Worm (Caenorhabditis elegans) whole organism, L1 larva: ENCODE data around the gene kcc-1.

ENCODE experiments used
- C04F5.9 ChIP-seq: sonication (generic microtip); optimal IDR thresholded peaks from 2 replicates; lab custom pipeline; 2016; ENCODE audit warnings: missing genetic modification characterization, missing compliant biosample characterization
- C16A3.4 ChIP-seq: fragments of 150-350 bp; optimal IDR thresholded peaks from 2 replicates; lab custom pipeline; 2014; ENCODE audit warnings: missing biosample characterization, missing genetic modification characterization
- C34B4.2 ChIP-seq: sonication (generic microtip); optimal IDR thresholded peaks from 2 replicates; lab custom pipeline; 2017; ENCODE audit warnings: mild to moderate bottlenecking, missing genetic modification characterization, missing compliant biosample characterization
- Y116A8C.19 ChIP-seq: sonication (generic microtip); optimal IDR thresholded peaks from 2 replicates; lab custom pipeline; 2016; ENCODE audit warnings: missing compliant biosample characterization, missing genetic modification characterization, borderline replicate concordance
- blmp-1 ChIP-seq: fragments of 150-350 bp; optimal IDR thresholded peaks from 2 replicates; lab custom pipeline; 2014; ENCODE audit warnings: missing biosample characterization, missing genetic modification characterization
- ceh-63 ChIP-seq: fragments of 200-800 bp; sonication (Bioruptor generic); optimal IDR thresholded peaks from 2 replicates; lab custom pipeline; 2018; ENCODE audit warnings: mild to moderate bottlenecking, missing genetic modification characterization, missing compliant biosample characterization
- ceh-8 ChIP-seq: fragments of 200-800 bp; sonication (Bioruptor generic); optimal IDR thresholded peaks from 2 replicates; lab custom pipeline; 2018; ENCODE audit warnings: mild to moderate bottlenecking, missing genetic modification characterization, moderate library complexity, missing compliant biosample characterization
- ceh-82 ChIP-seq, 3 experiments: fragments of 150-350 bp in 1 of 3; sonication (generic microtip) in 2 of 3; optimal IDR thresholded peaks; 2 replicates each; lab custom pipeline; 2014 to 2017; ENCODE audit warnings: missing biosample characterization in 3 of 3, missing genetic modification characterization in 3 of 3
- ceh-90 ChIP-seq: sonication (generic microtip); optimal IDR thresholded peaks from 2 replicates; lab custom pipeline; 2016; ENCODE audit warnings: missing genetic modification characterization, missing compliant biosample characterization
- ces-1 ChIP-seq: fragments of 150-350 bp; optimal IDR thresholded peaks from 2 replicates; lab custom pipeline; 2014; ENCODE audit warnings: missing biosample characterization, missing genetic modification reagents, missing genetic modification characterization
- efl-3 ChIP-seq: fragments of 200-800 bp; sonication (Bioruptor generic); optimal IDR thresholded peaks from 2 replicates; lab custom pipeline; 2018; ENCODE audit warnings: mild to moderate bottlenecking, missing genetic modification characterization, missing compliant biosample characterization
- elt-2 ChIP-seq: sonication (generic microtip); optimal IDR thresholded peaks from 2 replicates; lab custom pipeline; 2016; ENCODE audit warnings: missing genetic modification characterization, mild to moderate bottlenecking, inconsistent platforms, missing compliant biosample characterization, missing genetic modification reagents
- ets-5 ChIP-seq: fragments of 200-800 bp; sonication (Bioruptor generic); IDR thresholded peaks from 2 replicates; pipeline ENCODE4 v1.3.6; 2022; ENCODE audit warnings: missing genetic modification characterization, missing compliant biosample characterization
- fkh-4 ChIP-seq: sonication (generic microtip); optimal IDR thresholded peaks from 2 replicates; lab custom pipeline; 2016; ENCODE audit warnings: missing compliant biosample characterization, missing genetic modification characterization, borderline replicate concordance
- fkh-8 ChIP-seq: sonication (generic microtip); optimal IDR thresholded peaks from 2 replicates; lab custom pipeline; 2016; ENCODE audit warnings: mild to moderate bottlenecking, missing genetic modification characterization, missing compliant biosample characterization
- fos-1 ChIP-seq: fragments of 150-350 bp; optimal IDR thresholded peaks from 2 replicates; lab custom pipeline; 2014; ENCODE audit warnings: missing biosample characterization, missing genetic modification characterization
- hlh-4 ChIP-seq: sonication (generic microtip); optimal IDR thresholded peaks from 2 replicates; lab custom pipeline; 2016; ENCODE audit warnings: mild to moderate bottlenecking, missing genetic modification characterization, missing compliant biosample characterization
- hpl-2 ChIP-seq: fragments of 150-350 bp; optimal IDR thresholded peaks from 2 replicates; lab custom pipeline; 2014; ENCODE audit warnings: missing biosample characterization, missing genetic modification reagents, missing genetic modification characterization
- irx-1 ChIP-seq: sonication (generic microtip); optimal IDR thresholded peaks from 2 replicates; lab custom pipeline; 2016; ENCODE audit warnings: missing genetic modification characterization, missing compliant biosample characterization
- lin-14 ChIP-seq: fragments of 200-800 bp; sonication (Bioruptor generic); optimal IDR thresholded peaks from 2 replicates; lab custom pipeline; 2018; ENCODE audit warnings: mild to moderate bottlenecking, missing genetic modification characterization, moderate library complexity, missing compliant biosample characterization
- lin-15B ChIP-seq: fragments of 150-350 bp; sonication (generic microtip); optimal IDR thresholded peaks from 3 replicates; lab custom pipeline; 2014; ENCODE audit warnings: missing biosample characterization, missing genetic modification characterization
- lin-35 ChIP-seq, 2 experiments: fragments of 150-350 bp; optimal IDR thresholded peaks; 2 replicates each; lab custom pipeline; 2014; ENCODE audit warnings: missing biosample characterization in 2 of 2, missing genetic modification characterization in 2 of 2, missing genetic modification reagents in 2 of 2
- lin-39 ChIP-seq: fragments of 150-350 bp; optimal IDR thresholded peaks from 2 replicates; lab custom pipeline; 2014; ENCODE audit warnings: missing biosample characterization, missing genetic modification reagents, missing genetic modification characterization
- mab-9 ChIP-seq: fragments of 200-800 bp; sonication (Bioruptor generic); IDR thresholded peaks from 2 replicates; pipeline ENCODE4 v1.3.6; 2022; ENCODE audit warnings: missing genetic modification reagents, missing genetic modification characterization, missing compliant biosample characterization
- mdl-1 ChIP-seq, 2 experiments: fragments of 150-350 bp; optimal IDR thresholded peaks; 2 replicates each; lab custom pipeline; 2014 to 2017; ENCODE audit warnings: missing biosample characterization in 2 of 2, missing genetic modification characterization in 2 of 2, inconsistent platforms in 1 of 2
- mep-1 ChIP-seq: fragments of 150-350 bp; optimal IDR thresholded peaks from 2 replicates; lab custom pipeline; 2014; ENCODE audit warnings: missing biosample characterization, missing genetic modification characterization
- nhr-11 ChIP-seq: fragments of 150-350 bp; optimal IDR thresholded peaks from 2 replicates; lab custom pipeline; 2014; ENCODE audit warnings: missing biosample characterization, missing genetic modification characterization
- nhr-19 ChIP-seq: fragments of 200-800 bp; sonication (Bioruptor generic); conservative IDR thresholded peaks from 2 replicates; pipeline ENCODE4 v1.3.6; 2022; ENCODE audit warnings: missing genetic modification characterization, missing compliant biosample characterization
- nhr-20 ChIP-seq: sonication (generic microtip); optimal IDR thresholded peaks from 2 replicates; lab custom pipeline; 2016; ENCODE audit warnings: mild to moderate bottlenecking, missing genetic modification characterization, missing compliant biosample characterization
- nhr-237 ChIP-seq: fragments of 150-350 bp; optimal IDR thresholded peaks from 2 replicates; lab custom pipeline; 2014; ENCODE audit warnings: missing biosample characterization, missing genetic modification characterization
- nhr-28 ChIP-seq: fragments of 150-350 bp; optimal IDR thresholded peaks from 2 replicates; lab custom pipeline; 2014; ENCODE audit warnings: missing biosample characterization, missing genetic modification characterization
- nhr-47 ChIP-seq: sonication (generic microtip); optimal IDR thresholded peaks from 2 replicates; lab custom pipeline; 2016; ENCODE audit warnings: mild to moderate bottlenecking, missing genetic modification characterization, moderate library complexity, missing compliant biosample characterization
- nhr-76 ChIP-seq: sonication (generic microtip); optimal IDR thresholded peaks from 2 replicates; lab custom pipeline; 2017; ENCODE audit warnings: missing biosample characterization, missing genetic modification characterization
- nhr-77 ChIP-seq: fragments of 150-350 bp; optimal IDR thresholded peaks from 2 replicates; lab custom pipeline; 2014; ENCODE audit warnings: missing biosample characterization, missing genetic modification characterization
- nhr-84 ChIP-seq: sonication (generic microtip); optimal IDR thresholded peaks from 2 replicates; lab custom pipeline; 2017; ENCODE audit warnings: missing biosample characterization, missing genetic modification characterization
- nhr-85 ChIP-seq: sonication (generic microtip); peaks from one replicate; lab custom pipeline; 2016; ENCODE audit warnings: missing genetic modification characterization, inconsistent platforms, missing compliant biosample characterization
- nhr-90 ChIP-seq: sonication (generic microtip); optimal IDR thresholded peaks from 2 replicates; lab custom pipeline; 2016; ENCODE audit warnings: mild to moderate bottlenecking, missing genetic modification characterization, missing compliant biosample characterization; ENCODE audit not compliant: poor library complexity
- skn-1 ChIP-seq: fragments of 150-350 bp; optimal IDR thresholded peaks from 2 replicates; lab custom pipeline; 2014; ENCODE audit warnings: missing biosample characterization, missing genetic modification characterization
- snpc-4 ChIP-seq: fragments of 150-350 bp; optimal IDR thresholded peaks from 2 replicates; lab custom pipeline; 2014; ENCODE audit warnings: missing biosample characterization, missing genetic modification characterization
- sox-4 ChIP-seq: sonication (generic microtip); optimal IDR thresholded peaks from 2 replicates; lab custom pipeline; 2016; ENCODE audit warnings: missing genetic modification characterization, missing compliant biosample characterization
- sptf-1 ChIP-seq: fragments of 150-350 bp; optimal IDR thresholded peaks from 2 replicates; lab custom pipeline; 2014; ENCODE audit warnings: missing biosample characterization, missing genetic modification characterization
- sup-37 ChIP-seq: fragments of 200-800 bp; sonication (Bioruptor generic); optimal IDR thresholded peaks from 2 replicates; lab custom pipeline; 2018; ENCODE audit warnings: mild to moderate bottlenecking, missing genetic modification characterization, missing compliant biosample characterization
- swsn-7 ChIP-seq: sonication (generic microtip); optimal IDR thresholded peaks from 2 replicates; lab custom pipeline; 2016; ENCODE audit warnings: missing genetic modification characterization, missing compliant biosample characterization
- tlp-1 ChIP-seq: fragments of 150-350 bp; optimal IDR thresholded peaks from 2 replicates; lab custom pipeline; 2014; ENCODE audit warnings: missing biosample characterization, missing genetic modification characterization
- unc-130 ChIP-seq: fragments of 150-350 bp; optimal IDR thresholded peaks from 2 replicates; lab custom pipeline; 2017; ENCODE audit warnings: missing biosample characterization, missing genetic modification characterization, inconsistent platforms
- unc-62 ChIP-seq: fragments of 150-350 bp; optimal IDR thresholded peaks from 2 replicates; lab custom pipeline; 2014; ENCODE audit warnings: missing biosample characterization, missing genetic modification reagents, missing genetic modification characterization
- unc-98 ChIP-seq: fragments of 200-800 bp; sonication (Bioruptor generic); IDR thresholded peaks from 2 replicates; pipeline ENCODE4 v1.3.6; 2022; ENCODE audit warnings: missing genetic modification characterization, missing compliant biosample characterization
- vab-15 ChIP-seq: sonication (generic microtip); optimal IDR thresholded peaks from 2 replicates; lab custom pipeline; 2017; ENCODE audit warnings: missing genotype, mild to moderate bottlenecking, missing genetic modification characterization, missing compliant biosample characterization
- zag-1 ChIP-seq: fragments of 150-350 bp; optimal IDR thresholded peaks from 2 replicates; lab custom pipeline; 2014; ENCODE audit warnings: missing biosample characterization, missing genetic modification characterization
- zip-4 ChIP-seq: fragments of 200-800 bp; sonication (Bioruptor generic); optimal IDR thresholded peaks from 2 replicates; lab custom pipeline; 2018; ENCODE audit warnings: mild to moderate bottlenecking, missing genetic modification characterization, moderate library complexity, missing compliant biosample characterization
- ztf-11 ChIP-seq, 2 experiments: sonication (generic microtip); optimal IDR thresholded peaks; 2 replicates each; lab custom pipeline; 2016 to 2017; ENCODE audit warnings: missing genetic modification characterization in 2 of 2, missing biosample characterization in 1 of 2, missing compliant biosample characterization in 1 of 2

kcc-1 gene

ce11 chrIV:7234623-7235022, 28.6 kb downstream of the kcc-1 start:
- no peak for TF ChIP-seq irx-1 (tag; lab: Kevin White, UChicago)
- peak; percentile 16 for TF ChIP-seq nhr-85 (tag; lab: Kevin White, UChicago)
- TF ChIP-seq, all 84 proteins: peak for 1

- no peak for TF ChIP-seq hpl-2 (GFP tag; lab: Kevin White, UChicago)
- TF ChIP-seq blmp-1 = peak; percentile 56
- no peak for TF ChIP-seq nhr-237 (tag; lab: Kevin White, UChicago)
- peak; percentile 55 for TF ChIP-seq nhr-77 (tag; lab: Kevin White, UChicago)
- TF ChIP-seq lin-14 (GFP tag; lab: Kevin White, UChicago) = peak; percentile 90
- peak; percentile 73 for TF ChIP-seq nhr-85 (tag; lab: Kevin White, UChicago)
- no peak for TF ChIP-seq lin-15B
- no peak for TF ChIP-seq ztf-11 (tag; optimal IDR thresholded peaks at IDR 0.05; lab: Kevin White, UChicago)
- TF ChIP-seq ceh-8 (GFP tag; lab: Kevin White, UChicago) = no peak
- TF ChIP-seq swsn-7 (tag; lab: Kevin White, UChicago) = peak; percentile 46
- peak; percentile 85 for TF ChIP-seq elt-2 (tag; lab: Kevin White, UChicago)
- no peak for TF ChIP-seq sup-37 (GFP tag; lab: Kevin White, UChicago)
- peak; percentile 55 for TF ChIP-seq mep-1 (tag; lab: Kevin White, UChicago)
- peak; percentile 75 for TF ChIP-seq fkh-8 (tag; lab: Kevin White, UChicago)
- no peak for TF ChIP-seq C04F5.9 (tag; lab: Kevin White, UChicago)
- no peak for TF ChIP-seq ets-5 (GFP tag; lab: Robert Waterston, UW)
- TF ChIP-seq fos-1 (tag; lab: Kevin White, UChicago) = no peak
- no peak for TF ChIP-seq C16A3.4 (tag; lab: Kevin White, UChicago)
- TF ChIP-seq fkh-4 (tag; lab: Kevin White, UChicago) = no peak
- TF ChIP-seq ces-1 = no peak
- no peak for TF ChIP-seq sptf-1 (tag; lab: Kevin White, UChicago)
- TF ChIP-seq Y116A8C.19 (tag; lab: Kevin White, UChicago) = no peak
- peak; percentile 35 to 36 for TF ChIP-seq lin-35 (GFP tag; optimal IDR thresholded peaks at IDR 0.05; lab: Kevin White, UChicago)
- TF ChIP-seq zip-4 (GFP tag; lab: Kevin White, UChicago) = no peak
- TF ChIP-seq ceh-90 (tag; lab: Kevin White, UChicago) = no peak
- no peak for TF ChIP-seq nhr-84 (tag; lab: Kevin White, UChicago)
- no peak for TF ChIP-seq nhr-11 (tag; lab: Kevin White, UChicago)
- no peak for TF ChIP-seq C34B4.2 (tag; lab: Kevin White, UChicago)
- TF ChIP-seq hlh-4 (tag; lab: Kevin White, UChicago) = no peak
- TF ChIP-seq vab-15 = no peak
- no peak for TF ChIP-seq nhr-76 (tag; lab: Kevin White, UChicago)
- peak; percentile 49 for TF ChIP-seq irx-1 (tag; lab: Kevin White, UChicago)
- no peak for TF ChIP-seq zag-1
- no peak for TF ChIP-seq skn-1 (tag; lab: Kevin White, UChicago)
- TF ChIP-seq ceh-82 (tag; optimal IDR thresholded peaks at IDR 0.05; lab: Kevin White, UChicago) = peak in 2 of 3 experiments; percentile 35 to 68
- no peak for TF ChIP-seq ceh-63 (GFP tag; lab: Kevin White, UChicago)
- no peak for TF ChIP-seq efl-3 (GFP tag; lab: Kevin White, UChicago)
- peak; percentile 0 for TF ChIP-seq unc-130 (tag; lab: Kevin White, UChicago)
- TF ChIP-seq mab-9 (GFP tag; lab: Robert Waterston, UW) = 0 out of 2 replicates have a peak, but pooled peaks have one; percentile 50
- TF ChIP-seq nhr-90 = no peak
- TF ChIP-seq snpc-4 (tag; lab: Kevin White, UChicago) = no peak
- peak; percentile 57 for TF ChIP-seq nhr-47 (tag; lab: Kevin White, UChicago)
- TF ChIP-seq lin-39 = no peak
- TF ChIP-seq nhr-19 (GFP tag; lab: Robert Waterston, UW) = peak; percentile 51
- TF ChIP-seq nhr-20 = peak; percentile 71
- TF ChIP-seq unc-98 (GFP tag; lab: Robert Waterston, UW) = no peak; the same call in 1 of the 2 replicates
- TF ChIP-seq tlp-1 (tag; lab: Kevin White, UChicago) = no peak
- no peak for TF ChIP-seq nhr-28 (tag; lab: Kevin White, UChicago)
- TF ChIP-seq mdl-1 (tag; optimal IDR thresholded peaks at IDR 0.05; lab: Kevin White, UChicago) = peak in 1 of 2 experiments; percentile 47
- no peak for TF ChIP-seq unc-62 (GFP tag; lab: Kevin White, UChicago)
- no peak for TF ChIP-seq sox-4 (tag; lab: Kevin White, UChicago)
Observed at ce11 chrIV:7235382-7235917, 29.4 kb downstream of the kcc-1 start.
